Worm (Caenorhabditis elegans): ENCODE measurements around the gene clec-21.

clec-21 gene

DNA sequence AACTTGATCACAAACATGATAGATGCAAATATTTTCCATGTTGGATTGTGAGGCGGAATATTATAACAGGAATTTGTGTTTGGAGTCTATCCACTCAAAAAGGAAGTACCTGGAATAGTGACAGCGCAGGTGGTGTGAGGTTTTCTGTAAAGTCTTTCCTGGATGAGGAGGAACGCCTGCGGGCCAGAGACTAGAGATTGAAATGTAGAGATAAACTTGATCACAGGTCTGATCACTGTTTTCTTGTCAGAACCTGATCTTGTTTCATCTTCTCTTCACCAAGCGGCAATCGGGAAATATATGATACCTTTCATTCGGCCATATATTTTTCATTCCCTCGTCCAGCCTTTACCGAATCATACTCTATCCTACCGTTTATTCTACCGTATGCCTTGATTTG lies 2.3 kb upstream of the clec-21 start, which contains the start of gene T07H3.8:
Gene T07H3.8 (plus strand): TSS at position 301 of the 400 bp plus-strand sequence.
- TF ChIP-seq ceh-19 (GFP tag; optimal IDR thresholded peaks at IDR 0.05) = no peak

DNA sequence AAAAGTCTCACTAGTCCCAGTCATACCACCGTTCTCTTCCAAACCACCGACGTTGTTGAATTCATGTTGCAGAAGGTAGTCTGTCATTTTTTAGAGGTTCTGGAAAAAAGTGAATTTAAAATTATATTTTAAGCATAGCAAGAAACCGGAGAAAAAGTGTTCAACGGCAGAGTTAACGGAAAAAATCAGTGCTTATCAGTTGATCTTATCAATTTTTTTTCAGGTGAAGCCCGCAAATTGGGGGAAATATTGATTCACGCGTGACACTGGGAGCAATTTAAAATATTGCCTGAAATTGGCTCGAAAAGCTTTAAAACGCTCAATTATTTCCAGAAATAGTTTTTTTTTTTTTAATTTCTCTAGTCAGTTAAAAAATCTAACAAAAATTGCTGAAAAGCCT lies 4.2 kb downstream of the clec-21 start, which contains the start of gene math-38:
Gene math-38 (minus strand): TSS at position 101 of the 400 bp plus-strand sequence.
- TF ChIP-seq ets-4 (tag; optimal IDR thresholded peaks at IDR 0.05) (no peak), fkh-10 (GFP tag; optimal IDR thresholded peaks at IDR 0.05) (no peak), unc-86 (tag; optimal IDR thresholded peaks at IDR 0.05) (no peak), ceh-30 (tag; optimal IDR thresholded peaks at IDR 0.05) (no peak), ceh-14 (tag; optimal IDR thresholded peaks at IDR 0.05) (no peak), ceh-19 (GFP tag; optimal IDR thresholded peaks at IDR 0.05) (no peak), nhr-232 (tag; optimal IDR thresholded peaks at IDR 0.05) (no peak), fkh-6 (tag; optimal IDR thresholded peaks at IDR 0.05) (no peak), sdc-2 (tag; optimal IDR thresholded peaks at IDR 0.05) (no peak)

DNA sequence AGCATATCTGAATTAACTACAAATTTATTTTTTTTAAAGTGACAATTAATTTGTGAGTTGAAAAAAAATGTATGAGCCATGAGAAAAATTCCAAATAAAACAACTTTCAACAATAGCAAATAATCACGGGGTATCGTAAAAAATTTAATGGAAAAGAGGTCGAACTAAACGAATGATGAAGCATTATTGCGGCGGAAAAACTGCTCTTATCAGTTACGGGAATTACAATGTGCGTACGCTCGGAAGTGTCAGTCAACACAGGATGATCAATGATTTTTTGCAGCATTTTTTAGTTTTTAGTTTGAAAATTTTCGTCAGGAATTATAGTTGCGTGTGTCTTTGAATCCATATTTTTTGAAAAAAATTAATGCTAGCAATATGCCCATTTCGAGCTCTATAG lies 7.3 kb downstream of the clec-21 start:
- no peak for TF ChIP-seq madf-2 (tag; optimal IDR thresholded peaks at IDR 0.05)
- no peak for TF ChIP-seq unc-86 (tag; optimal IDR thresholded peaks at IDR 0.05)
- no peak for TF ChIP-seq rnt-1 (tag; optimal IDR thresholded peaks at IDR 0.05)
- no peak for TF ChIP-seq sox-4 (tag; optimal IDR thresholded peaks at IDR 0.05)
- no peak for TF ChIP-seq tbx-2 (tag; optimal IDR thresholded peaks at IDR 0.05)
- TF ChIP-seq npax-4 (tag; optimal IDR thresholded peaks at IDR 0.05) = no peak
- TF ChIP-seq hlh-30 (tag; optimal IDR thresholded peaks at IDR 0.05; ENCODE audit: insufficient read depth) = no peak
- TF ChIP-seq mec-3 (tag; optimal IDR thresholded peaks at IDR 0.05; ENCODE audit: borderline replicate concordance) = no peak
- TF ChIP-seq pax-1 (tag; optimal IDR thresholded peaks at IDR 0.05) = no peak
- no peak for TF ChIP-seq ztf-16 (tag; optimal IDR thresholded peaks at IDR 0.05)
- TF ChIP-seq ceh-9 (tag; optimal IDR thresholded peaks at IDR 0.05) = no peak
- TF ChIP-seq nfya-1 (tag; optimal IDR thresholded peaks at IDR 0.05) = no peak
- no peak for TF ChIP-seq tbx-7 (tag; optimal IDR thresholded peaks at IDR 0.05)
- TF ChIP-seq T23F11.4 (GFP tag; optimal IDR thresholded peaks at IDR 0.05) = no peak
- no peak for TF ChIP-seq ceh-14 (tag; optimal IDR thresholded peaks at IDR 0.05)
- no peak for TF ChIP-seq fax-1 (tag; optimal IDR thresholded peaks at IDR 0.05)

DNA sequence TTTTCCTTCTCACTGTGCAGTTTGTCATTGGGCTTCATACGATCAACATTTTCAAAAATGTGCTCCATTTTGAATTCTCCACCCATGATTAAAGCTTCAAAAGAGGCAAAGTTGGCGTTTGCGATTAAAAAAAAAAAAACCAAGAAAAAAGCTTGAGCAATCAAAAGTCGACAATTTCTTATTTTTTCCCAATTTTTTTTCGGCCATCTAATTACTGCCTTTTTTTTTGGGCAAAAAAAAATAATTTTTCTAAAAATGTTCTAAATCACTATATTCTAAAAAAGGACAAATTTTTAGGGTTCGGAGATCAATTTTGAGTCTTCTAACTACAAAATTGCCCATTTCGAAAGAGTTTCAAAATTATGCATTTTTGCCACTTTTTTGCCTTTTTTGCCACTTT lies 8.0 kb downstream of the clec-21 start, which contains the start of gene K05F6.10:
Gene K05F6.10 (minus strand): TSS at position 101 of the 400 bp plus-strand sequence.
- TF ChIP-seq pha-2 (tag; optimal IDR thresholded peaks at IDR 0.05) (no peak), gmeb-2 (tag; optimal IDR thresholded peaks at IDR 0.05) (no peak), sox-2 (GFP tag; IDR thresholded peaks at IDR 0.05) (no peak), hlh-15 (tag; optimal IDR thresholded peaks at IDR 0.05) (no peak), ceh-19 (GFP tag; optimal IDR thresholded peaks at IDR 0.05) (no peak), ttx-3 (tag; optimal IDR thresholded peaks at IDR 0.05) (no peak)

DNA sequence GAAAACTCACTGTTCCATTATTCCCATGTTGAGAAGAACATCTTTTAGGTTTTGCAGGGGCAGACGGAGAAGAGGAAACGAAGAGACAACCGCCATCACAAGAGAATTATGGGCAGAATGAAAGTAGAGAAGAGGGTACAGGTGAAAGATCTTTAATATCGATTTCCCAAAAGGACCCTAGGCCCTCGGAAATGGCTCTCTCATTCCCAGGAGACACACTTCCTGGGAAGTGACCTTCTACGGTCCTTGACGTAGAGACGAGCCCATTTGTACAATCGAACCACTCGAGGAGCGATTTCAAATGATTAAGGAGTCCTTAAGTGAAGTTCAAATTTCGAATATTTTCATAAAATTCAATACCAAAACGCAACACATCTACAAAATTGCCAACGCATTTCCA lies 13.0 kb downstream of the clec-21 start, which contains the start of gene fbxb-46:
Gene fbxb-46 (minus strand): TSS at position 101 of the 400 bp plus-strand sequence.
- TF ChIP-seq gmeb-2 (tag; optimal IDR thresholded peaks at IDR 0.05) (no peak), unc-86 (tag; optimal IDR thresholded peaks at IDR 0.05) (no peak), ahr-1 (tag; optimal IDR thresholded peaks at IDR 0.05) (no peak), odd-2 (tag; optimal IDR thresholded peaks at IDR 0.05) (no peak)

DNA sequence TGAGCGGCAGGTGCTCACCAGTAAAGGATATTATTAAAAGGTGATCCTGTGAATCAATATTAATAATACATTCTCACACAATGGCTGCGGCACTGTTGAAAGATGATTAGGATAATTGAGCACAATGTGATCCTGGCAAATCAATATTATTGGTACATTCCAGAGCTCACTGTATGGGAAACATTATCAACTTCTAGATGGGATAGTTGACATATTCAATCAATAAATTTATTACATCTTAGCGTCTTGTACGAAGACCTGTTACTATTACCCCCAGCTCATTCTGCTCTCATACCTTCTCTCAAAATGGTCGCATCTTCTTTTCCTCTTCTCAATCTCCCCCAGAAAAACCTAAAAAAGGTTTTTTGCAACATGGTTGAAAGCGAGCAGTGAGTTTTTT lies 15.8 kb downstream of the clec-21 start, which contains the start of gene fbxb-49:
Gene fbxb-49 (plus strand): TSS at position 301 of the 400 bp plus-strand sequence.
- TF ChIP-seq hlh-15 (tag; optimal IDR thresholded peaks at IDR 0.05) = no peak
- TF ChIP-seq madf-2 (tag; optimal IDR thresholded peaks at IDR 0.05) = no peak
- no peak for TF ChIP-seq ceh-22 (tag; optimal IDR thresholded peaks at IDR 0.05)
- no peak for TF ChIP-seq ceh-6 (GFP tag; optimal IDR thresholded peaks at IDR 0.05)
- no peak for TF ChIP-seq pax-1 (tag; optimal IDR thresholded peaks at IDR 0.05)
- TF ChIP-seq gmeb-2 (tag; optimal IDR thresholded peaks at IDR 0.05) = no peak
- no peak for TF ChIP-seq fax-1 (tag; optimal IDR thresholded peaks at IDR 0.05)
- no peak for TF ChIP-seq tbx-7 (tag; optimal IDR thresholded peaks at IDR 0.05)
- TF ChIP-seq elt-2 (tag; optimal IDR thresholded peaks at IDR 0.05) = no peak
- TF ChIP-seq pat-9 (tag; optimal IDR thresholded peaks at IDR 0.05) = no peak
- TF ChIP-seq ceh-48 (tag; optimal IDR thresholded peaks at IDR 0.05) = no peak
- no peak for TF ChIP-seq unc-86 (tag; optimal IDR thresholded peaks at IDR 0.05)
- no peak for TF ChIP-seq hlh-30 (tag; optimal IDR thresholded peaks at IDR 0.05; ENCODE audit: insufficient read depth)
- no peak for TF ChIP-seq che-1 (tag; optimal IDR thresholded peaks at IDR 0.05)
- TF ChIP-seq pha-4 (tag; optimal IDR thresholded peaks at IDR 0.05) = no peak
- TF ChIP-seq T23F11.4 (GFP tag; optimal IDR thresholded peaks at IDR 0.05) = no peak

All from whole organism, late embryonic.